Worm (Caenorhabditis elegans): Measurements from ENCODE around the gene ugt-62.

DNA sequence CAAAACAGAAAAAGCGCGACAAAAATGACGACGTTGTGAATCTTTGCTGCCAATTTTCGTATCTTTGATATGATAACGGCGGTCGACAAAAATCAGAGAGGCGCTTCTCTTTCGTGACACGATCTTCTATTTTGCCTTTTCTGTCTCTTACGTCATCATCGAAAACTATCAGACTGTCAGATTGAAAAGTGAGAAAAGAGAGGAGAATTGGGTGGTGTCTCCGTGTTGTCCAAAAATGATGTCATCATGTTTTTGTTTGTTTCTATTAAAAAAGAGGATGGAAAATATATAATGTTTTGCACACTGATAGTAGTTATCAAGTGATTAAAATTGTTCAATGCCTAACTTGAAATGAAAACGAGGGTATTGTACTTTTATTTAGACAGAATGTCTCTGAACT is 44.3 kb downstream of the ugt-62 start:
- TF ChIP-seq ceh-90 (tag; optimal IDR thresholded peaks at IDR 0.05) (no peak), unc-130 (tag; optimal IDR thresholded peaks at IDR 0.05) (no peak), nhr-47 (tag; optimal IDR thresholded peaks at IDR 0.05) (no peak), zag-1 (tag; optimal IDR thresholded peaks at IDR 0.05) (no peak), ceh-88 (GFP tag; IDR thresholded peaks at IDR 0.05) (no peak), fkh-10 (GFP tag; optimal IDR thresholded peaks at IDR 0.05) (no peak), mep-1 (tag; optimal IDR thresholded peaks at IDR 0.05) (no peak), mdl-1 (tag; optimal IDR thresholded peaks at IDR 0.05) (no peak)

Data from whole organism, L1 larva.